Worm (Caenorhabditis elegans): Measurements from ENCODE around the gene str-13.

DNA sequence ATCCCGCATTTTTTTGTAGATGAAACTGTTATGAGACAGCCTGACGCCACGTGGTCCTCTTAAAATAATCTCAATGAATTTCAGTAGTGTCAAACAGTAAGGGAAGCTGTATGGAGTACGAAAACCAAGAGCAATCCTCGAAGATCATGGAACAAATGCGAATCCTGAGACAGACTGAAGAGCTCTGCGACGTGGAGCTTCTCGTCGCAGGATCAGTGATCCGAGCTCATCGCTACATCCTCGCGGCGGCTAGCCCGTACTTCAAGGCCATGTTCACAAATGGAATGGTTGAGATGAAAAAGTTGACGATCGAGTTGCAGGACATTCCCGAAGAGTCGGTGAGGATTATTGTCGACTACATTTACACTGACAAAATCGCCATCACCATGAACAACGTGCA, 42.8 kb downstream of the str-13 start:
- TF ChIP-seq ceh-13 (GFP tag; optimal IDR thresholded peaks at IDR 0.05) (no peak), F13C5.2 (tag; optimal IDR thresholded peaks at IDR 0.05) (no peak), tra-4 (tag; optimal IDR thresholded peaks at IDR 0.05) (no peak), ama-1 (optimal IDR thresholded peaks at IDR 0.05) (no peak), hmg-4 (GFP tag; optimal IDR thresholded peaks at IDR 0.05) (no peak), hmbx-1 (tag; optimal IDR thresholded peaks at IDR 0.05) (no peak), aly-1 (tag; optimal IDR thresholded peaks at IDR 0.05) (no peak), tbx-37 (GFP tag; conservative IDR thresholded peaks at IDR 0.05) (no peak), tbx-11 (GFP tag; IDR thresholded peaks at IDR 0.05) (no peak), ceh-36 (tag; optimal IDR thresholded peaks at IDR 0.05) (no peak), B0310.2 (tag; optimal IDR thresholded peaks at IDR 0.05) (no peak), scrt-1 (GFP tag; IDR thresholded peaks at IDR 0.05) (no peak), hnd-1 (tag; optimal IDR thresholded peaks at IDR 0.05) (no peak), sea-1 (GFP tag; conservative IDR thresholded peaks at IDR 0.05) (no peak)
